Fruit fly (Drosophila melanogaster) whole organism, pupa: Measurements from ENCODE around the gene CG14210.

Source experiments
- CG13204 ChIP-seq: fragments of 200-800 bp; sonication (Bioruptor generic); optimal IDR thresholded peaks from 2 replicates; lab custom pipeline; 2018; ENCODE audit warnings: missing biosample characterization, mild to moderate bottlenecking, missing genetic modification characterization, moderate library complexity
- CG17806 ChIP-seq: fragments of 200-800 bp; sonication (Bioruptor generic); optimal IDR thresholded peaks from 2 replicates; lab custom pipeline; 2018; ENCODE audit warnings: missing biosample characterization, mild to moderate bottlenecking, missing genetic modification characterization, moderate library complexity
- CG8159 ChIP-seq: fragments of 200-800 bp; sonication (Bioruptor generic); optimal IDR thresholded peaks from 3 replicates; lab custom pipeline; 2018; ENCODE audit warnings: missing biosample characterization, mild to moderate bottlenecking, missing genetic modification characterization, moderate library complexity
- CG9948 ChIP-seq: fragments of 200-800 bp; sonication (Bioruptor generic); optimal IDR thresholded peaks from 2 replicates; lab custom pipeline; 2018; ENCODE audit warnings: missing biosample characterization, mild to moderate bottlenecking, missing genetic modification characterization, moderate library complexity
- Ets98B ChIP-seq: fragments of 200-800 bp; sonication (Bioruptor generic); IDR thresholded peaks from 2 replicates; pipeline ENCODE4 v1.3.6; 2022; ENCODE audit warnings: missing biosample characterization, missing genetic modification characterization
- Pif1B ChIP-seq: fragments of 200-800 bp; sonication (Bioruptor generic); optimal IDR thresholded peaks from 3 replicates; lab custom pipeline; 2016; ENCODE audit warnings: missing biosample characterization, missing genetic modification characterization
- Snoo ChIP-seq: fragments of 200-800 bp; sonication (Bioruptor generic); optimal IDR thresholded peaks from 3 replicates; lab custom pipeline; 2017; ENCODE audit warnings: missing biosample characterization, mild to moderate bottlenecking, missing genetic modification characterization, inconsistent platforms
- fd96Ca ChIP-seq: fragments of 200-800 bp; sonication (Bioruptor generic); IDR thresholded peaks from 3 replicates; pipeline ENCODE4 v1.3.6; 2022; ENCODE audit warnings: missing biosample characterization, missing genetic modification characterization

DNA sequence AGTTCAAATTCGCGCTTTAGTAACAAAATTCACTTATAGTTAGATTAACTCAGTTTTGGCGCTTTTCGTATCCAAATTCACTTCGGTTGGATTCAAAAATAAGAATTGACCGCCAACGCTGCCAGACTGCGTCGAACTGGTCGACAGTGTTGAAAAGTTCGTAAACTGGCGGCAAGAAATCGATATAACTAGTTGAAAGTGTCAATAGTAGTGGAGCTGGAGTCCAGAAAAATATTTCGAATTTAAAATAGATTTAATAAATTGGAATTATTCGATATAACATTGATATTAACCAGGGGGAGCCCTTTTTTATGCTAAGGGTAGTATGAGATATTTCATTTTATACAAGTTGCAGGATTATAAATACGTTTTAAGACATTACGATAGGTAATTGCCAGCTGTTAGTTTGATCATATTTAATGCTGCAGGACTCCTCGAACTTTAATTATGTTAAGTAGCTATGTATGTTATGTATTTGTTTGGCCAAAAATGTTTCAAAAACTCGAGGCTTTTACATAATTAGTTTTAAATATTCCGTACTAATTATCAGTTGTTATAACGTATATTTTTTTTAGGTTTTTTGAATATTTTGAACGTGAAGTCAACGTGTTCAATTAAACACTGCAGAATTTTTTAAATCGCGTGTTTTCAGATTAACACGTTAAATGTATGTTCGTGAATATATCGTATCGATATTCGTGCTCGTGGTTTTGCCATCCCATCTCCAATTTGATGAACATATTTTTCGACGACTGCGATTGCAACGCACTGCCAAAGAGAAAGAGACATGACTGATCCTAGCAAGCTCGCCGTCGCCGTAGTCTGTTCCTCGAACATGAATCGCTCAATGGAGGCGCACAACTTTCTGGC lies 48.1 kb downstream of the CG14210 start, which contains the start of the genes CG14223 and Ssu72:
- TF ChIP-seq fd96Ca (GFP tag; lab: Robert Waterston, UW): no peak
- TF ChIP-seq Pif1B (GFP tag; lab: Kevin White, UChicago): no peak
- no peak for TF ChIP-seq CG13204
- TF ChIP-seq CG9948 (tag; lab: Kevin White, UChicago): no peak
- no peak for TF ChIP-seq CG8159 (tag; lab: Kevin White, UChicago)
- TF ChIP-seq CG17806 (tag; lab: Kevin White, UChicago): no peak
- TF ChIP-seq Ets98B (GFP tag; lab: Robert Waterston, UW): no peak
- no peak for TF ChIP-seq Snoo (tag; lab: Kevin White, UChicago)
